Worm (Caenorhabditis elegans) whole organism, early embryonic: ENCODE results near the gene Y116A8C.30.

Source experiments
- B0310.2 ChIP-seq: sonication (generic microtip); optimal IDR thresholded peaks from 2 replicates; lab custom pipeline; 2016; ENCODE audit warnings: mild to moderate bottlenecking, missing genetic modification characterization, missing compliant biosample characterization
- F13C5.2 ChIP-seq: sonication (generic microtip); optimal IDR thresholded peaks from 2 replicates; lab custom pipeline; 2017; ENCODE audit warnings: mild to moderate bottlenecking, missing genetic modification characterization, inconsistent platforms, missing compliant biosample characterization
- aly-1 ChIP-seq: sonication (generic microtip); optimal IDR thresholded peaks from 2 replicates; lab custom pipeline; 2016; ENCODE audit warnings: missing genetic modification characterization, missing compliant biosample characterization
- ama-1 ChIP-seq: fragments of 150-350 bp; optimal IDR thresholded peaks from 2 replicates; lab custom pipeline; 2014
- ceh-13 ChIP-seq: fragments of 200-800 bp; sonication (Bioruptor generic); optimal IDR thresholded peaks from 2 replicates; lab custom pipeline; 2018; ENCODE audit warnings: mild to moderate bottlenecking, missing genetic modification characterization, missing compliant biosample characterization
- ceh-36 ChIP-seq: sonication (generic microtip); optimal IDR thresholded peaks from 2 replicates; lab custom pipeline; 2016; ENCODE audit warnings: missing genetic modification characterization, inconsistent platforms, missing compliant biosample characterization
- ets-7 ChIP-seq: sonication (generic microtip); optimal IDR thresholded peaks from 2 replicates; lab custom pipeline; 2016; ENCODE audit warnings: missing genotype, missing genetic modification characterization, missing compliant biosample characterization
- flt-1 ChIP-seq: fragments of 200-800 bp; sonication (Bioruptor generic); IDR thresholded peaks from 2 replicates; pipeline ENCODE4 v1.3.6; 2022; ENCODE audit warnings: missing genetic modification characterization, missing compliant biosample characterization
- hmbx-1 ChIP-seq: sonication (generic microtip); optimal IDR thresholded peaks from 2 replicates; lab custom pipeline; 2016; ENCODE audit warnings: mild to moderate bottlenecking, missing genetic modification characterization, missing compliant biosample characterization
- hmg-4 ChIP-seq: fragments of 200-800 bp; sonication (Bioruptor generic); optimal IDR thresholded peaks from 2 replicates; lab custom pipeline; 2018; ENCODE audit warnings: mild to moderate bottlenecking, missing genetic modification characterization, missing compliant biosample characterization
- hnd-1 ChIP-seq: sonication (generic microtip); optimal IDR thresholded peaks from 2 replicates; lab custom pipeline; 2016; ENCODE audit warnings: missing genetic modification characterization, missing compliant biosample characterization
- pes-1 ChIP-seq: fragments of 200-800 bp; sonication (Bioruptor generic); IDR thresholded peaks from 2 replicates; pipeline ENCODE4 v1.3.6; 2022; ENCODE audit warnings: missing genetic modification reagents, missing genetic modification characterization, missing compliant biosample characterization
- scrt-1 ChIP-seq: fragments of 200-800 bp; sonication (Bioruptor generic); IDR thresholded peaks from 2 replicates; pipeline ENCODE4 v1.3.6; 2022; ENCODE audit warnings: missing genetic modification characterization, missing compliant biosample characterization
- sea-1 ChIP-seq: fragments of 200-800 bp; sonication (Bioruptor generic); conservative IDR thresholded peaks from 2 replicates; pipeline ENCODE4 v1.3.6; 2022; ENCODE audit warnings: missing genetic modification characterization, missing compliant biosample characterization
- tbx-11 ChIP-seq: fragments of 200-800 bp; sonication (Bioruptor generic); IDR thresholded peaks from 2 replicates; pipeline ENCODE4 v1.3.6; 2022; ENCODE audit warnings: missing genetic modification characterization, missing compliant biosample characterization
- tbx-37 ChIP-seq: fragments of 200-800 bp; sonication (Bioruptor generic); conservative IDR thresholded peaks from 2 replicates; pipeline ENCODE4 v1.3.6; 2022; ENCODE audit warnings: missing genetic modification reagents, missing genetic modification characterization, missing compliant biosample characterization
- tra-4 ChIP-seq: sonication (generic microtip); optimal IDR thresholded peaks from 2 replicates; lab custom pipeline; 2017; ENCODE audit warnings: missing genetic modification characterization, missing compliant biosample characterization

The Y116A8C.30 gene

ce11 chrIV:17118987-17119732, 15.6 kb upstream of the Y116A8C.30 start, which contains the start of gene itsn-1:
TSS of gene itsn-1 (plus strand) at chrIV:17119682.
- TF ChIP-seq sea-1 (GFP tag; lab: Robert Waterston, UW) (no peak), pes-1 (no peak), ama-1 (lab: Kevin White, UChicago) (no peak)

ce11 chrIV:17118585-17118984, 15.1 kb upstream of the Y116A8C.30 start, which contains the start of gene uaf-2:
TSS of gene uaf-2 (minus strand) at chrIV:17118767.
- TF ChIP-seq hnd-1 (tag; lab: Kevin White, UChicago) = no peak
- TF ChIP-seq tbx-11 (GFP tag; lab: Robert Waterston, UW) = no peak
- no peak for TF ChIP-seq scrt-1 (GFP tag; lab: Robert Waterston, UW)
- no peak for TF ChIP-seq hmg-4 (GFP tag; lab: Kevin White, UChicago)
- no peak for TF ChIP-seq tra-4 (tag; lab: Kevin White, UChicago)
- TF ChIP-seq sea-1 (GFP tag; lab: Robert Waterston, UW) = no peak
- no peak for TF ChIP-seq ama-1 (lab: Kevin White, UChicago)
- no peak for TF ChIP-seq ets-7 (tag; lab: Kevin White, UChicago)

ce11 chrIV:17116821-17117220, 13.3 kb upstream of the Y116A8C.30 start:
- TF ChIP-seq ama-1 (lab: Kevin White, UChicago) (no peak), F13C5.2 (tag; lab: Kevin White, UChicago) (no peak), pes-1 (0 out of 2 replicates have a peak, but pooled peaks have one; percentile 23)

- TF ChIP-seq tra-4 (tag; lab: Kevin White, UChicago) (no peak), ama-1 (lab: Kevin White, UChicago) (peak; percentile 69), pes-1 (no peak), sea-1 (GFP tag; lab: Robert Waterston, UW) (no peak)
Observed at ce11 chrIV:17116345-17116744, 12.8 kb upstream of the Y116A8C.30 start, which contains the start of gene cyn-13. TSS of gene cyn-13 (minus strand) at chrIV:17116657.

ce11 chrIV:17111813-17112212, 8.3 kb upstream of the Y116A8C.30 start, which contains the start of gene Y116A8C.33:
TSS of gene Y116A8C.33 (plus strand) at chrIV:17112113.
- TF ChIP-seq ceh-13 (GFP tag; lab: Kevin White, UChicago) (no peak), ama-1 (lab: Kevin White, UChicago) (no peak), sea-1 (GFP tag; lab: Robert Waterston, UW) (no peak)

ce11 chrIV:17110882-17111281, 7.4 kb upstream of the Y116A8C.30 start, which contains the start of gene sfa-1:
TSS of gene sfa-1 (minus strand) at chrIV:17110982.
- TF ChIP-seq ceh-36 (no peak), tbx-11 (GFP tag; lab: Robert Waterston, UW) (no peak), tra-4 (tag; lab: Kevin White, UChicago) (no peak), scrt-1 (GFP tag; lab: Robert Waterston, UW) (no peak), ceh-13 (GFP tag; lab: Kevin White, UChicago) (no peak), ets-7 (tag; lab: Kevin White, UChicago) (no peak), B0310.2 (tag; lab: Kevin White, UChicago) (no peak), pes-1 (no peak), hnd-1 (tag; lab: Kevin White, UChicago) (no peak), hmg-4 (GFP tag; lab: Kevin White, UChicago) (no peak), hmbx-1 (tag; lab: Kevin White, UChicago) (no peak), flt-1 (no peak), tbx-37 (GFP tag; lab: Robert Waterston, UW) (no peak), ama-1 (lab: Kevin White, UChicago) (no peak), sea-1 (GFP tag; lab: Robert Waterston, UW) (no peak), F13C5.2 (tag; lab: Kevin White, UChicago) (no peak), aly-1 (tag; lab: Kevin White, UChicago) (no peak)

- no peak for TF ChIP-seq B0310.2 (tag; lab: Kevin White, UChicago)
- TF ChIP-seq hnd-1 (tag; lab: Kevin White, UChicago) = no peak
Observed at ce11 chrIV:17109436-17109835, 5.9 kb upstream of the Y116A8C.30 start.

ce11 chrIV:17108805-17109204, 5.3 kb upstream of the Y116A8C.30 start:
- no peak for TF ChIP-seq F13C5.2 (tag; lab: Kevin White, UChicago)
- no peak for TF ChIP-seq flt-1
- TF ChIP-seq tra-4 (tag; lab: Kevin White, UChicago) = no peak
- TF ChIP-seq ceh-13 (GFP tag; lab: Kevin White, UChicago) = no peak
- TF ChIP-seq hnd-1 (tag; lab: Kevin White, UChicago) = no peak
- TF ChIP-seq hmg-4 (GFP tag; lab: Kevin White, UChicago) = no peak

ce11 chrIV:17108200-17108599, 4.7 kb upstream of the Y116A8C.30 start:
- TF ChIP-seq pes-1 = peak; percentile 80
- 0 out of 2 replicates have a peak, but pooled peaks have one; percentile 9 for TF ChIP-seq sea-1 (GFP tag; lab: Robert Waterston, UW)
- no peak for TF ChIP-seq F13C5.2 (tag; lab: Kevin White, UChicago)
- TF ChIP-seq ets-7 (tag; lab: Kevin White, UChicago) = no peak
- TF ChIP-seq ceh-13 (GFP tag; lab: Kevin White, UChicago) = peak; percentile 29
- no peak for TF ChIP-seq hmbx-1 (tag; lab: Kevin White, UChicago)
- TF ChIP-seq scrt-1 (GFP tag; lab: Robert Waterston, UW) = no peak
